Worm (Caenorhabditis elegans): ENCODE results near the gene msd-2.

The msd-2 gene

DNA sequence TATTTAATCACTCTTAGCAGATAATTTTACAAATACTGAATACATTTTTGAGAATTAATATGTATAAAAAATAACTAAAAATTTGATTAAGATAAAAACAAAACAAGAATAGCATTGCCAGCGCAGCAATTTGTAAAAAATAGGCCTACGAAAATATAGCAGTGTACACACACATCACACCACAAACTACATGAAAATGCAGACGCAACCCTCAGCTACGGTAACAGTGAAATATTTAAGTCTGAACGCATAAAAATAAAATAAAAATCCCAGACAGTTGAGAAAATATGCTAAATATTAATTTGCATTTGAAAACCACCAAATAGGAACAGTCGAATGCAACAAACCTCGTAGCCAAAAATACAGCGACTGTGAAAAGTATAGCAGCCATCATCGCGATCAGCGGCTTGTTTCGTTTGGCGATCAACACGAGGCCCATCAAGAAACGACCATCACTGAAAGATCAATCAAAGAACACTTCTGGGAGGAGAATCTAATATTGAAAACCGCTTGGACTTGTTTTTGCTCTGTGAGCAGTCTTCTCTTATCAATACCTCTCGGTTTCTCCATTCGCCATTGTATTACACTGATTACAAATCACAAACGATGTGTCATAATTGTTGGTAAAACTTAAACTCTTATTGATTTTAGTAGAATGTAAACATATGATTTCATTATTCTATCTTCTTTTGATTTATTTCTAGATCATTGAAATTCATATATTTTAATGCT, 30.2 kb upstream of the msd-2 start, which contains the start of gene pyp-1:
Gene pyp-1, minus strand, starts transcription at position 439 of the 732 bp plus-strand sequence.
- TF ChIP-seq bed-2 (GFP tag; IDR thresholded peaks at IDR 0.05) (no peak), efl-1 (GFP tag; optimal IDR thresholded peaks at IDR 0.05) (peak; percentile 27), ceh-100 (GFP tag; IDR thresholded peaks at IDR 0.05) (no peak), nfya-1 (tag; optimal IDR thresholded peaks at IDR 0.05; ENCODE audit: borderline replicate concordance, insufficient read depth) (no peak), madf-6 (GFP tag; IDR thresholded peaks at IDR 0.05) (peak; percentile 98), pha-4 (tag; optimal IDR thresholded peaks at IDR 0.05) (no peak), dpl-1 (GFP tag; optimal IDR thresholded peaks at IDR 0.05) (peak; percentile 23), F37B4.10 (GFP tag; IDR thresholded peaks at IDR 0.05) (no peak), D2030.7 (GFP tag; IDR thresholded peaks at IDR 0.05) (0 out of 2 replicates have a peak, but pooled peaks have one; percentile 19), unc-130 (GFP tag; optimal IDR thresholded peaks at IDR 0.05) (no peak), F22D6.2 (tag; optimal IDR thresholded peaks at IDR 0.05) (no peak), hmg-1.2 (GFP tag; IDR thresholded peaks at IDR 0.05) (no peak), Y53F4B.3 (GFP tag; IDR thresholded peaks at IDR 0.05) (no peak), egl-18 (GFP tag; IDR thresholded peaks at IDR 0.05) (no peak), ekl-4 (GFP tag; IDR thresholded peaks at IDR 0.05) (no peak), nhr-179 (tag; optimal IDR thresholded peaks at IDR 0.05) (no peak), ceh-40 (GFP tag; IDR thresholded peaks at IDR 0.05) (no peak), dox-1 (GFP tag; IDR thresholded peaks at IDR 0.05) (no peak), F10E7.11 (tag; optimal IDR thresholded peaks at IDR 0.05) (no peak), F49E8.2 (tag; optimal IDR thresholded peaks at IDR 0.05; ENCODE audit: insufficient read depth) (peak; percentile 8), ztf-25 (GFP tag; IDR thresholded peaks at IDR 0.05) (no peak), mxl-1 (tag; optimal IDR thresholded peaks at IDR 0.05) (no peak), cebp-1 (GFP tag; IDR thresholded peaks at IDR 0.05) (no peak), cebp-1 (tag; optimal IDR thresholded peaks at IDR 0.05) (peak; percentile 31), lir-1 (GFP tag; conservative IDR thresholded peaks at IDR 0.05) (no peak), xnd-1 (tag; optimal IDR thresholded peaks at IDR 0.05) (peak; percentile 85), athp-1 (tag; optimal IDR thresholded peaks at IDR 0.05) (no peak), ztf-18 (tag; optimal IDR thresholded peaks at IDR 0.05) (no peak), hsf-1 (GFP tag; IDR thresholded peaks at IDR 0.05) (no peak), K11D2.4 (GFP tag; IDR thresholded peaks at IDR 0.05) (no peak), F57C9.4 (tag; optimal IDR thresholded peaks at IDR 0.05) (no peak), cebp-2 (GFP tag; IDR thresholded peaks at IDR 0.05) (no peak), die-1 (tag; optimal IDR thresholded peaks at IDR 0.05) (no peak), lsl-1 (GFP tag; optimal IDR thresholded peaks at IDR 0.05) (peak; percentile 89), ceh-79 (tag; optimal IDR thresholded peaks at IDR 0.05) (no peak), ceh-58 (GFP tag; IDR thresholded peaks at IDR 0.05) (no peak), rcor-1 (GFP tag; IDR thresholded peaks at IDR 0.05) (0 out of 2 replicates have a peak, but pooled peaks have one; percentile 24), sptf-2 (GFP tag; optimal IDR thresholded peaks at IDR 0.05) (no peak), aptf-2 (GFP tag; conservative IDR thresholded peaks at IDR 0.05) (no peak), fkh-3 (tag; optimal IDR thresholded peaks at IDR 0.05) (no peak), snpc-1.3 (tag; optimal IDR thresholded peaks at IDR 0.05; ENCODE audit: insufficient read depth) (no peak), Y56A3A.18 (GFP tag; IDR thresholded peaks at IDR 0.05) (no peak), Y79H2A.3 (GFP tag; conservative IDR thresholded peaks at IDR 0.05) (no peak), B0035.1 (tag; optimal IDR thresholded peaks at IDR 0.05) (no peak), B0336.3 (GFP tag; IDR thresholded peaks at IDR 0.05) (no peak), repo-1 (tag; optimal IDR thresholded peaks at IDR 0.05) (no peak), lin-35 (GFP tag; optimal IDR thresholded peaks at IDR 0.05) (peak in 1 of 3 experiments; percentile 31), madf-8 (GFP tag; conservative IDR thresholded peaks at IDR 0.05) (peak; percentile 98), lag-1 (GFP tag; IDR thresholded peaks at IDR 0.05) (no peak)

Measured in whole organism, young adult.